Worm (Caenorhabditis elegans): ENCODE results near the gene T10C6.6.

The T10C6.6 gene

ce11 chrV:16023051-16023450 lies 1.1 kb upstream of the T10C6.6 start, which contains the start of gene cwc-15:
Gene cwc-15 (plus strand): TSS chrV:16023351.
- TF ChIP-seq ama-1 (optimal IDR thresholded peaks at IDR 0.05), result no peak
- no peak for TF ChIP-seq alr-1 (tag; optimal IDR thresholded peaks at IDR 0.05)
- TF ChIP-seq C34F6.9 (tag; optimal IDR thresholded peaks at IDR 0.05), result no peak
- no peak for TF ChIP-seq peb-1 (tag; optimal IDR thresholded peaks at IDR 0.05)
- TF ChIP-seq nhr-11 (tag; optimal IDR thresholded peaks at IDR 0.05), result no peak
- no peak for TF ChIP-seq mab-5 (tag; optimal IDR thresholded peaks at IDR 0.05)
- TF ChIP-seq ceh-16 (tag; optimal IDR thresholded peaks at IDR 0.05), result no peak
- no peak for TF ChIP-seq blmp-1 (tag; optimal IDR thresholded peaks at IDR 0.05; ENCODE audit: insufficient read depth)
- TF ChIP-seq sem-4 (tag; optimal IDR thresholded peaks at IDR 0.05), result no peak
- no peak for TF ChIP-seq mdl-1 (tag; optimal IDR thresholded peaks at IDR 0.05)
- TF ChIP-seq lsy-2 (tag; optimal IDR thresholded peaks at IDR 0.05), result no peak

DNA sequence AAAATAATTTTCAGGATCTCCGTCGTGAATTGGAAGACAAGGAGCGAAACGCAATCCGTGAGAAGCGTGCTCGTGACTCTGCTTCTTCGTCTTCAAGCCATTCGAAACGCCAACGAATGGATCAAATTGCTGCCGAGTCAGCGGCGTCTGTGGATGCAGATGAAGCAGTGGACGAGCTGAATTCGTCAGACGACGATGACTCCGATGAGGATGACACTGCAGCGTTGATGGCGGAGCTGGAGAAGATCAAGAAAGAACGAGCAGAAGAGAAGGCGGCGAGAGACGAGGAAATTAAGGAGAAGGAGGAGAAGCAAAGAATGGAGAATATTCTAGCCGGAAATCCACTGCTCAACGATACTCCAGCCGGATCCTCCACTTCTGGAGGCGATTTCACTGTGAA lies 567 bp upstream of the T10C6.6 start:
- TF ChIP-seq nhr-23 (tag; optimal IDR thresholded peaks at IDR 0.05) (no peak), blmp-1 (tag; optimal IDR thresholded peaks at IDR 0.05; ENCODE audit: insufficient read depth) (no peak), mbf-1 (tag; optimal IDR thresholded peaks at IDR 0.05) (no peak), unc-55 (GFP tag; optimal IDR thresholded peaks at IDR 0.05) (no peak), mdl-1 (tag; optimal IDR thresholded peaks at IDR 0.05) (no peak), mab-5 (tag; optimal IDR thresholded peaks at IDR 0.05) (no peak), nhr-77 (tag; optimal IDR thresholded peaks at IDR 0.05) (no peak), ztf-4 (tag; optimal IDR thresholded peaks at IDR 0.05) (no peak), sma-3 (GFP tag; optimal IDR thresholded peaks at IDR 0.05) (no peak), elt-3 (tag; optimal IDR thresholded peaks at IDR 0.05) (no peak), sma-9 (GFP tag; optimal IDR thresholded peaks at IDR 0.05) (no peak), sma-9 (tag; optimal IDR thresholded peaks at IDR 0.05) (no peak), crh-2 (tag; optimal IDR thresholded peaks at IDR 0.05) (no peak), gmeb-1 (tag; optimal IDR thresholded peaks at IDR 0.05) (no peak), nhr-10 (tag; optimal IDR thresholded peaks at IDR 0.05) (no peak), nhr-21 (tag; optimal IDR thresholded peaks at IDR 0.05) (no peak), F13H6.1 (tag; optimal IDR thresholded peaks at IDR 0.05) (no peak)

ce11 chrV:16024917-16025316 lies 791 bp downstream of the T10C6.6 start:
- TF ChIP-seq nhr-23 (tag; optimal IDR thresholded peaks at IDR 0.05) (no peak), nhr-6 (tag; optimal IDR thresholded peaks at IDR 0.05) (no peak)

- TF ChIP-seq mdl-1 (tag; optimal IDR thresholded peaks at IDR 0.05), result no peak
- no peak for TF ChIP-seq Y55F3AM.14 (GFP tag; optimal IDR thresholded peaks at IDR 0.05)
Measured at ce11 chrV:16029237-16029636, 5.1 kb downstream of the T10C6.6 start.

DNA sequence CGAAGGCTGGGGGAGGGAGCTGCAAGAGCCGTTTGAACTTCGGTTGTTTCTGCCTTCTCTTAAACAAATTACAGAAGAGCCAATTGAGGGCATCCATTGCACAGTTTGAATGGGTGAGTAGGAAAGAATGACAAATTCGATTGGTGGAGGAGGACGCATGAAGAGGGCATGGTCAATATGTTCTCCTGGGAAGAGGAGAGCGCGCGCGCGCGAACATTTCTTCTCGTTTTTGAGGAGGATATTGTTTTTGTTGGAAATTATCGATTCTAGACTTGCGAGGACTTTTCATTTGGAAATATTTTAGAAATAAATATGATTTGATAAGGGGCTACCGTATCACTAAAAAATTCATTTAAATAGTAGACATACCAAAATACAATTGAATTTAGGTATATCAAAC lies 7.4 kb downstream of the T10C6.6 start, which contains the start of gene T10C6.7:
Gene T10C6.7 (minus strand): TSS at position 143 of the 400 bp plus-strand sequence.
- TF ChIP-seq lin-13 (GFP tag; optimal IDR thresholded peaks at IDR 0.05) (no peak), snpc-4 (tag; optimal IDR thresholded peaks at IDR 0.05) (no peak)

DNA sequence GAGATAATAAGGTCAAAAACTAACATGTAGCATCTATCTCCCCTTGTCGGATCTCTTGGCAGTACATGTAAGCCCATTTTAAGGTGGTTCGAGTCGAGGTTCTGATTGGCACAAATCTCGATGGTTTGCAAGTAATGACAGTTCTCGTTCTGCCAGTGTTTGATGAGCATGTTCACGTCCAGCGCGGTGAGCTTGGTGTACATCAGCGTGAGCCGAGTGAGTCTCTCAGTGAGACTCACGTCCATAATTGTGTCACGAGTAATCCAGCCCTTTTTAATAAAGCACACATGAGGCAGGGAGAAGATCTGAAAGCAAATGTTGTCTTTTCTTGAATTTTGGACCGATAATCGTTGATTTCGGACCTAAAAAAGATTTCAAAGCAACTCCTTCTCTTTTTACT lies 8.6 kb downstream of the T10C6.6 start, which contains the start of gene T10C6.16:
Gene T10C6.16 (minus strand): TSS at position 245 of the 400 bp plus-strand sequence.
- no peak for TF ChIP-seq nhr-25 (tag; optimal IDR thresholded peaks at IDR 0.05)
- no peak for TF ChIP-seq unc-39 (tag; optimal IDR thresholded peaks at IDR 0.05)
- TF ChIP-seq ZK546.5 (tag; optimal IDR thresholded peaks at IDR 0.05), result no peak
- TF ChIP-seq snpc-4 (tag; optimal IDR thresholded peaks at IDR 0.05), result no peak

DNA sequence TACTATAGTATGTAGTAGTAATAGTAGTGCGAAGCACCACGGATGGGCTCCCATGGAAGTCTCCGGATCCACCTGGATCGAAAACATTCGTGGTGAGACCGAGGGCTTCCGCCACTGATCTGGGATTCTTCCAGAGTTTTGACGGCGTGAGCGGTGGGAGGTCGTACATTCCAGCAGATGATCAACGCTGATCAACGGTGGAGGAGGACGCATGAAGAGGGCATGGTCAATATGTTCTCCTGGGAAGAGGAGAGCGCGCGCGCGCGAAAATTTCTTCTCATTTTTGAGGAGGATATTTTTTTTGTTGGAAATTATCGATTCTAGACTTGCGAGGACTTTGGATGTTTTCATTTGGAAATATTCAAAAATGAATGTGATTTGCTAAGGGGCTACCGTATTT lies 9.4 kb downstream of the T10C6.6 start:
- TF ChIP-seq nhr-6 (tag; optimal IDR thresholded peaks at IDR 0.05) (no peak), blmp-1 (tag; optimal IDR thresholded peaks at IDR 0.05; ENCODE audit: insufficient read depth) (no peak), ceh-82 (tag; optimal IDR thresholded peaks at IDR 0.05) (no peak), nhr-237 (tag; optimal IDR thresholded peaks at IDR 0.05) (no peak), aly-2 (tag; optimal IDR thresholded peaks at IDR 0.05) (no peak), F13H6.1 (tag; optimal IDR thresholded peaks at IDR 0.05) (no peak), R02D3.7 (tag; optimal IDR thresholded peaks at IDR 0.05) (no peak), ZK546.5 (tag; optimal IDR thresholded peaks at IDR 0.05) (no peak), ztf-11 (tag; optimal IDR thresholded peaks at IDR 0.05) (no peak), C34F6.9 (tag; optimal IDR thresholded peaks at IDR 0.05) (no peak), egl-27 (tag; optimal IDR thresholded peaks at IDR 0.05) (no peak), snpc-4 (tag; optimal IDR thresholded peaks at IDR 0.05) (no peak), sem-4 (tag; optimal IDR thresholded peaks at IDR 0.05) (no peak), lin-11 (tag; optimal IDR thresholded peaks at IDR 0.05) (no peak), nhr-23 (tag; optimal IDR thresholded peaks at IDR 0.05) (no peak), fos-1 (tag; optimal IDR thresholded peaks at IDR 0.05) (no peak), lsy-2 (tag; optimal IDR thresholded peaks at IDR 0.05) (no peak), ceh-16 (tag; optimal IDR thresholded peaks at IDR 0.05) (no peak), unc-62 (GFP tag; optimal IDR thresholded peaks at IDR 0.05) (no peak), Y55F3AM.14 (GFP tag; optimal IDR thresholded peaks at IDR 0.05) (no peak)
